Fruit fly (Drosophila melanogaster): ENCODE results near the gene Blos3.
A peak's percentile ranks its signal among the peaks of the same experiment; 100 is the strongest.

The Blos3 gene

DNA sequence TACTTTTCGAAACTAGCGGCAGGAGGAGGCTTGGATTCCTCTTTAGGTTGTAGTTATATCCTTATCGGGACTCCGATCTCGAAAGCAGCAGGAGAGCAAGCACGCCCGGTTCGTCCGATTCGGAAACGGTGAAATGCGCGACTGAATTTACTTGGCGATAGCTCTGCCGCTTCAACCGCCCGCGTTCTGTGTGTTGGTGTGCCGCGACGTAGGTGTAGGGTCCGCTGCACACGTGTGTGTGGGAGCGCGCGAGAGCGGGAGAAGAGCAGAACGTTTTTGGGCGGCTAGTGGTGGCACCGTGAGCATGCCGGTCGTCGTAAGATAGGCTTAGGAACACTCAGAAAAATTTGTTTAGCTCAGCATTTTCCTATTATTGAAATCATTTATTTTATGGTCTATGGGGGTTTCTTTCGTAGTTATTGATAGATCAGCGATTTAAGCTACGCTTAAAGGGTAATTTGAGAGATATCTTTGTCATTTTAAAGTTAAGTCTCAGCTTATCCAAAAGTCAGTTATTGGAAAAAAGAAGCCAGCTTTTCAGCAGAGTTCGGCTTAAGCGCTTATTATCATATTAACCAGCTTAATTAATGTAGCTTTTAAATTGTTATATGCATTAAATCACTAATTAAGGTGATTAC is 29.5 kb upstream of the Blos3 start (continued):
- peak; percentile 57 for TF ChIP-seq kni (GFP tag; optimal IDR thresholded peaks at IDR 0.05)
- TF ChIP-seq CG42726 (GFP tag; IDR thresholded peaks at IDR 0.05; ENCODE audit: partially characterized antibody) = no peak
- peak; percentile 2 for TF ChIP-seq Myb (GFP tag; optimal IDR thresholded peaks at IDR 0.05)
- peak in 1 of 3 experiments; percentile 12 for TF ChIP-seq Stat92E (GFP tag; optimal IDR thresholded peaks at IDR 0.05)
- TF ChIP-seq Nf-YA (GFP tag; IDR thresholded peaks at IDR 0.05) = no peak
- TF ChIP-seq Hmr (GFP tag; optimal IDR thresholded peaks at IDR 0.05) = peak; percentile 26
- no peak for TF ChIP-seq NC2α (GFP tag; optimal IDR thresholded peaks at IDR 0.05)
- peak; percentile 2 for TF ChIP-seq CG15601 (tag; optimal IDR thresholded peaks at IDR 0.05)
- no peak for TF ChIP-seq Bgb (GFP tag; IDR thresholded peaks at IDR 0.05; ENCODE audit: partially characterized antibody)
- peak; percentile 24 for TF ChIP-seq mirr (GFP tag; optimal IDR thresholded peaks at IDR 0.05)
- TF ChIP-seq Side (GFP tag; optimal IDR thresholded peaks at IDR 0.05) = peak; percentile 11
- TF ChIP-seq Sry-β (GFP tag; optimal IDR thresholded peaks at IDR 0.05) = no peak
- no peak for TF ChIP-seq Lpt (GFP tag; optimal IDR thresholded peaks at IDR 0.05)
- TF ChIP-seq sr (GFP tag; IDR thresholded peaks at IDR 0.05) = no peak
- no peak for TF ChIP-seq zen (tag; optimal IDR thresholded peaks at IDR 0.05)
- no peak for TF ChIP-seq gce (GFP tag; IDR thresholded peaks at IDR 0.05)
- TF ChIP-seq CG18476 (GFP tag; optimal IDR thresholded peaks at IDR 0.05) = no peak
- no peak for TF ChIP-seq fd64A (GFP tag; optimal IDR thresholded peaks at IDR 0.05)
- TF ChIP-seq CG17912 (GFP tag; optimal IDR thresholded peaks at IDR 0.05) = no peak
- no peak for TF ChIP-seq nerfin-2 (GFP tag; IDR thresholded peaks at IDR 0.05; ENCODE audit: partially characterized antibody)
- no peak for TF ChIP-seq Aef1 (GFP tag; IDR thresholded peaks at IDR 0.05)
- TF ChIP-seq bab2 (GFP tag; optimal IDR thresholded peaks at IDR 0.05) = peak; percentile 13
- no peak for TF ChIP-seq CG18619 (GFP tag; optimal IDR thresholded peaks at IDR 0.05)
- no peak for TF ChIP-seq ham (GFP tag; IDR thresholded peaks at IDR 0.05)
- peak; percentile 13 for TF ChIP-seq fd96Cb (tag; optimal IDR thresholded peaks at IDR 0.05)
- no peak for TF ChIP-seq CG10565 (GFP tag; optimal IDR thresholded peaks at IDR 0.05)
- TF ChIP-seq Spps (tag; optimal IDR thresholded peaks at IDR 0.05) = no peak
- peak; percentile 34 for TF ChIP-seq CG34376 (GFP tag; optimal IDR thresholded peaks at IDR 0.05)
- no peak for TF ChIP-seq CG9876 (GFP tag; optimal IDR thresholded peaks at IDR 0.05)
- no peak for TF ChIP-seq CG1529 (GFP tag; optimal IDR thresholded peaks at IDR 0.05)
- TF ChIP-seq sna (GFP tag; IDR thresholded peaks at IDR 0.05; ENCODE audit: partially characterized antibody) = no peak
- no peak for TF ChIP-seq CG15696 (tag; optimal IDR thresholded peaks at IDR 0.05)
- no peak for TF ChIP-seq unpg (GFP tag; optimal IDR thresholded peaks at IDR 0.05)
- TF ChIP-seq Med (GFP tag) = peak; percentile 88
- TF ChIP-seq psq (GFP tag; optimal IDR thresholded peaks at IDR 0.05) = no peak
- TF ChIP-seq gsb (GFP tag; IDR thresholded peaks at IDR 0.05) = no peak
- peak; percentile 6 for TF ChIP-seq cato (GFP tag; optimal IDR thresholded peaks at IDR 0.05; ENCODE audit: borderline replicate concordance)
- TF ChIP-seq NFAT (GFP tag; IDR thresholded peaks at IDR 0.05) = no peak
- no peak for TF ChIP-seq CG15269 (tag; optimal IDR thresholded peaks at IDR 0.05)
- no peak for TF ChIP-seq MTF-1 (GFP tag; optimal IDR thresholded peaks at IDR 0.05; ENCODE audit: borderline replicate concordance)
- no peak for TF ChIP-seq gcm (GFP tag; optimal IDR thresholded peaks at IDR 0.05)
- no peak for TF ChIP-seq hth (optimal IDR thresholded peaks at IDR 0.05)
- TF ChIP-seq CG7357 (GFP tag; IDR thresholded peaks at IDR 0.05) = no peak
- no peak for TF ChIP-seq CG4404 (GFP tag; IDR thresholded peaks at IDR 0.05)
- peak; percentile 19 for TF ChIP-seq her (GFP tag; optimal IDR thresholded peaks at IDR 0.05)
- no peak for TF ChIP-seq Dbx (GFP tag; IDR thresholded peaks at IDR 0.05)
- no peak for TF ChIP-seq CG8478 (optimal IDR thresholded peaks at IDR 0.05)
- no peak for TF ChIP-seq ranshi (GFP tag; IDR thresholded peaks at IDR 0.05)
- TF ChIP-seq sc (optimal IDR thresholded peaks at IDR 0.05) = no peak
- TF ChIP-seq sc (GFP tag; optimal IDR thresholded peaks at IDR 0.05) = no peak
- no peak for TF ChIP-seq eve (GFP tag; optimal IDR thresholded peaks at IDR 0.05)
